Fruit fly (Drosophila melanogaster) whole organism, embryonic: Measurements from ENCODE around the gene CG33306.

Experiments
- ATbp ChIP-seq: fragments of 200-800 bp; sonication (Bioruptor generic); optimal IDR thresholded peaks from 2 replicates; lab custom pipeline; 2017; ENCODE audit warnings: missing biosample characterization, mild to moderate bottlenecking, missing genetic modification characterization, missing genetic modification reagents
- Abd-B ChIP-seq: fragments of 200-800 bp; sonication (Bioruptor generic); optimal IDR thresholded peaks from 2 replicates; lab custom pipeline; 2018; ENCODE audit warnings: missing biosample characterization, mild to moderate bottlenecking, missing genetic modification characterization, moderate library complexity
- Bgb ChIP-seq: fragments of 200-800 bp; sonication (Bioruptor generic); IDR thresholded peaks from 2 replicates; pipeline ENCODE4 v1.3.6; 2022; ENCODE audit warnings: missing biosample characterization, missing genetic modification characterization; ENCODE audit not compliant: partially characterized antibody
- BtbVII ChIP-seq: fragments of 200-800 bp; sonication (Bioruptor generic); optimal IDR thresholded peaks from 3 replicates; lab custom pipeline; 2017; ENCODE audit warnings: missing biosample characterization, mild to moderate bottlenecking, missing genetic modification characterization
- CG10209 ChIP-seq: fragments of 200-800 bp; sonication (Bioruptor generic); optimal IDR thresholded peaks from 3 replicates; lab custom pipeline; 2017; ENCODE audit warnings: missing biosample characterization, mild to moderate bottlenecking, missing genetic modification characterization, missing genetic modification reagents
- CG11093 ChIP-seq: fragments of 200-800 bp; sonication (Bioruptor generic); IDR thresholded peaks from 3 replicates; pipeline ENCODE4 v1.3.6; 2022; ENCODE audit warnings: missing biosample characterization, missing genetic modification characterization
- CG12104 ChIP-seq: fragments of 200-800 bp; sonication (Bioruptor generic); optimal IDR thresholded peaks from 3 replicates; lab custom pipeline; 2016; ENCODE audit warnings: missing biosample characterization, missing genetic modification characterization
- CG14710 ChIP-seq: fragments of 200-800 bp; sonication (Bioruptor generic); optimal IDR thresholded peaks from 3 replicates; lab custom pipeline; 2019; ENCODE audit warnings: missing biosample characterization, mild to moderate bottlenecking, missing genetic modification characterization, moderate library complexity
- CG1529 ChIP-seq: fragments of 200-800 bp; sonication (Bioruptor generic); optimal IDR thresholded peaks from 3 replicates; lab custom pipeline; 2018; ENCODE audit warnings: missing biosample characterization, missing genetic modification characterization
- CG15514 ChIP-seq: fragments of 200-800 bp; sonication (Bioruptor generic); optimal IDR thresholded peaks from 3 replicates; lab custom pipeline; 2017; ENCODE audit warnings: missing biosample characterization, missing genetic modification characterization, mild to moderate bottlenecking, moderate library complexity, missing genetic modification reagents
- CG2120 ChIP-seq: fragments of 200-800 bp; sonication (Bioruptor generic); optimal IDR thresholded peaks from 3 replicates; lab custom pipeline; 2016; ENCODE audit warnings: missing biosample characterization, missing genetic modification characterization
- CG34422 ChIP-seq: fragments of 200-800 bp; sonication (Bioruptor generic); IDR thresholded peaks from 3 replicates; pipeline ENCODE4 v1.3.6; 2022; ENCODE audit warnings: missing biosample characterization, missing genetic modification characterization
- CG8924 ChIP-seq: fragments of 200-800 bp; optimal IDR thresholded peaks from 3 replicates; lab custom pipeline; 2019; ENCODE audit warnings: missing biosample characterization, mild to moderate bottlenecking, missing genetic modification characterization, moderate library complexity
- CG8944 ChIP-seq: fragments of 200-800 bp; sonication (Bioruptor generic); optimal IDR thresholded peaks from 3 replicates; lab custom pipeline; 2016; ENCODE audit warnings: missing biosample characterization, missing genetic modification characterization
- Chrac-16 ChIP-seq: fragments of 200-800 bp; sonication (Bioruptor generic); optimal IDR thresholded peaks from 3 replicates; lab custom pipeline; 2016; ENCODE audit warnings: missing biosample characterization, missing genetic modification characterization
- Dll ChIP-seq: fragments of 200-800 bp; sonication (Bioruptor generic); IDR thresholded peaks from 4 replicates; pipeline ENCODE4 v1.3.6; 2022; ENCODE audit warnings: missing biosample characterization, missing genetic modification characterization; ENCODE audit not compliant: partially characterized antibody
- Dp ChIP-seq: fragments of 200-800 bp; sonication (Bioruptor generic); optimal IDR thresholded peaks from 2 replicates; lab custom pipeline; 2018; ENCODE audit warnings: missing biosample characterization, mild to moderate bottlenecking, missing genetic modification characterization, moderate library complexity
- Fer1 ChIP-seq: fragments of 200-800 bp; sonication (Bioruptor generic); optimal IDR thresholded peaks from 2 replicates; lab custom pipeline; 2017; ENCODE audit warnings: missing biosample characterization, mild to moderate bottlenecking, missing genetic modification characterization
- Jarid2 ChIP-seq: fragments of 200-800 bp; sonication (Bioruptor generic); optimal IDR thresholded peaks from 3 replicates; lab custom pipeline; 2017; ENCODE audit warnings: mild to moderate bottlenecking, missing biosample characterization, missing genetic modification reagents, missing genetic modification characterization
- MBD-R2 ChIP-seq: fragments of 200-800 bp; sonication (Bioruptor generic); IDR thresholded peaks from 2 replicates; pipeline ENCODE4 v1.3.6; 2022; ENCODE audit warnings: missing biosample characterization, missing genetic modification characterization
- NC2β ChIP-seq: fragments of 200-800 bp; sonication (Bioruptor generic); optimal IDR thresholded peaks from 2 replicates; lab custom pipeline; 2016; ENCODE audit warnings: missing biosample characterization, missing genetic modification characterization
- Oaz ChIP-seq: fragments of 200-800 bp; sonication (Bioruptor generic); IDR thresholded peaks from 2 replicates; pipeline ENCODE4 v1.3.6; 2022; ENCODE audit warnings: missing biosample characterization, missing genetic modification characterization
- PHDP ChIP-seq: fragments of 200-800 bp; sonication (Bioruptor generic); optimal IDR thresholded peaks from 3 replicates; lab custom pipeline; 2018; ENCODE audit warnings: missing biosample characterization, mild to moderate bottlenecking, missing genetic modification characterization, moderate library complexity
- Rfx ChIP-seq: fragments of 200-800 bp; sonication (Bioruptor generic); IDR thresholded peaks from 2 replicates; pipeline ENCODE4 v1.3.6; 2022; ENCODE audit warnings: missing biosample characterization, missing genetic modification characterization
- Scr ChIP-seq: fragments of 200-800 bp; sonication (Bioruptor generic); IDR thresholded peaks from 2 replicates; pipeline ENCODE4 v1.3.6; 2022; ENCODE audit warnings: missing biosample characterization, missing genetic modification characterization; ENCODE audit not compliant: partially characterized antibody
- Sin3A ChIP-seq: fragments of >200 bp; optimal IDR thresholded peaks from 2 replicates; lab custom pipeline; 2018
- Sox100B ChIP-seq: fragments of 200-800 bp; sonication (Bioruptor generic); optimal IDR thresholded peaks from 3 replicates; lab custom pipeline; 2018; ENCODE audit warnings: missing biosample characterization, mild to moderate bottlenecking, missing genetic modification characterization
- Stat92E ChIP-seq, 3 experiments: fragments of >200 bp in 2 of 3; fragments of 200-800 bp in 1 of 3; sonication (Bioruptor generic) in 1 of 3; optimal IDR thresholded peaks; 2 replicates each; lab custom pipeline; 2017 to 2019; ENCODE audit warnings: missing biosample characterization in 3 of 3, missing genetic modification characterization in 3 of 3, mild to moderate bottlenecking in 1 of 3, moderate library complexity in 1 of 3
- TFAM ChIP-seq: fragments of 200-800 bp; sonication (Bioruptor generic); optimal IDR thresholded peaks from 2 replicates; lab custom pipeline; 2017; ENCODE audit warnings: missing biosample characterization, missing genetic modification characterization, inconsistent platforms
- amos ChIP-seq: fragments of 200-800 bp; sonication (Bioruptor generic); IDR thresholded peaks from 2 replicates; pipeline ENCODE4 v1.3.6; 2022; ENCODE audit warnings: missing biosample characterization, missing genetic modification characterization; ENCODE audit not compliant: partially characterized antibody
- ato ChIP-seq: fragments of 200-800 bp; sonication (Bioruptor generic); IDR thresholded peaks from 2 replicates; pipeline ENCODE4 v1.3.6; 2022; ENCODE audit warnings: missing biosample characterization, missing genetic modification characterization; ENCODE audit not compliant: partially characterized antibody
- fd96Cb ChIP-seq: fragments of 200-800 bp; sonication (Bioruptor generic); optimal IDR thresholded peaks from 2 replicates; lab custom pipeline; 2018; ENCODE audit warnings: missing biosample characterization, mild to moderate bottlenecking, missing genetic modification characterization, moderate library complexity
- hbn ChIP-seq: fragments of 200-800 bp; sonication (Bioruptor generic); IDR thresholded peaks from 2 replicates; pipeline ENCODE4 v1.3.6; 2022; ENCODE audit warnings: missing biosample characterization, missing genetic modification characterization; ENCODE audit not compliant: partially characterized antibody
- inv ChIP-seq: fragments of 200-800 bp; sonication (Bioruptor generic); IDR thresholded peaks from 2 replicates; pipeline ENCODE4 v1.3.6; 2022; ENCODE audit warnings: missing biosample characterization, missing genetic modification characterization; ENCODE audit not compliant: partially characterized antibody
- knrl ChIP-seq: fragments of 200-800 bp; sonication (Bioruptor generic); IDR thresholded peaks from 3 replicates; pipeline ENCODE4 v1.3.6; 2022; ENCODE audit warnings: missing biosample characterization, missing genetic modification characterization; ENCODE audit not compliant: partially characterized antibody
- lola ChIP-seq, 3 experiments: fragments of >200 bp in 2 of 3; fragments of 200-800 bp in 1 of 3; sonication (Bioruptor generic) in 1 of 3; optimal IDR thresholded peaks; 2 replicates each; lab custom pipeline; 2017 to 2019; ENCODE audit warnings: missing biosample characterization in 3 of 3, missing genetic modification characterization in 3 of 3, mild to moderate bottlenecking in 1 of 3, moderate library complexity in 1 of 3
- mld ChIP-seq: fragments of 200-800 bp; sonication (Bioruptor generic); IDR thresholded peaks from 3 replicates; pipeline ENCODE4 v1.3.6; 2022; ENCODE audit warnings: missing biosample characterization, missing genetic modification characterization; ENCODE audit not compliant: partially characterized antibody
- nmo ChIP-seq: fragments of 200-800 bp; sonication (Bioruptor generic); optimal IDR thresholded peaks from 2 replicates; lab custom pipeline; 2018; ENCODE audit warnings: missing biosample characterization, mild to moderate bottlenecking, missing genetic modification characterization, moderate library complexity
- odd ChIP-seq: fragments of 200-800 bp; sonication (Bioruptor generic); optimal IDR thresholded peaks from 2 replicates; lab custom pipeline; 2017; ENCODE audit warnings: missing biosample characterization, mild to moderate bottlenecking, missing genetic modification characterization
- peb ChIP-seq: fragments of 200-800 bp; sonication (Bioruptor generic); IDR thresholded peaks from 2 replicates; pipeline ENCODE4 v1.3.6; 2022; ENCODE audit warnings: missing biosample characterization, missing genetic modification characterization
- phol ChIP-seq: fragments of 200-800 bp; sonication (Bioruptor generic); optimal IDR thresholded peaks from 3 replicates; lab custom pipeline; 2018; ENCODE audit warnings: missing biosample characterization, mild to moderate bottlenecking, missing genetic modification characterization, moderate library complexity
- pum ChIP-seq: fragments of 200-800 bp; sonication (Bioruptor generic); optimal IDR thresholded peaks from 2 replicates; lab custom pipeline; 2016; ENCODE audit warnings: missing biosample characterization, missing genetic modification characterization
- sc ChIP-seq, 3 experiments: fragments of >200 bp in 2 of 3; fragments of 200-800 bp in 1 of 3; sonication (Bioruptor generic) in 1 of 3; optimal IDR thresholded peaks; 2 replicates in 2 of 3; 3 replicates in 1 of 3; lab custom pipeline; 2017; ENCODE audit warnings: mild to moderate bottlenecking in 1 of 3, missing biosample characterization in 1 of 3, missing genetic modification characterization in 1 of 3, missing genetic modification reagents in 1 of 3
- schlank ChIP-seq: fragments of 200-800 bp; sonication (Bioruptor generic); optimal IDR thresholded peaks from 2 replicates; lab custom pipeline; 2018; ENCODE audit warnings: missing biosample characterization, mild to moderate bottlenecking, missing genetic modification characterization
- sug ChIP-seq: fragments of 200-800 bp; optimal IDR thresholded peaks from 2 replicates; lab custom pipeline; 2019; ENCODE audit warnings: missing biosample characterization, mild to moderate bottlenecking, missing genetic modification characterization, moderate library complexity
- tio ChIP-seq: fragments of 200-800 bp; sonication (Bioruptor generic); optimal IDR thresholded peaks from 2 replicates; lab custom pipeline; 2017; ENCODE audit warnings: missing biosample characterization, missing genetic modification characterization, inconsistent platforms
- trem ChIP-seq: fragments of 200-800 bp; optimal IDR thresholded peaks from 3 replicates; lab custom pipeline; 2019; ENCODE audit warnings: missing biosample characterization, mild to moderate bottlenecking, missing genetic modification characterization, moderate library complexity
- unc-4 ChIP-seq: fragments of 200-800 bp; sonication (Bioruptor generic); IDR thresholded peaks from 2 replicates; pipeline ENCODE4 v1.3.6; 2022; ENCODE audit warnings: missing biosample characterization, missing genetic modification characterization; ENCODE audit not compliant: partially characterized antibody
- wor ChIP-seq: fragments of 200-800 bp; sonication (Bioruptor generic); IDR thresholded peaks from 2 replicates; pipeline ENCODE4 v1.3.6; 2022; ENCODE audit warnings: missing biosample characterization, missing genetic modification characterization

Gene CG33306

DNA sequence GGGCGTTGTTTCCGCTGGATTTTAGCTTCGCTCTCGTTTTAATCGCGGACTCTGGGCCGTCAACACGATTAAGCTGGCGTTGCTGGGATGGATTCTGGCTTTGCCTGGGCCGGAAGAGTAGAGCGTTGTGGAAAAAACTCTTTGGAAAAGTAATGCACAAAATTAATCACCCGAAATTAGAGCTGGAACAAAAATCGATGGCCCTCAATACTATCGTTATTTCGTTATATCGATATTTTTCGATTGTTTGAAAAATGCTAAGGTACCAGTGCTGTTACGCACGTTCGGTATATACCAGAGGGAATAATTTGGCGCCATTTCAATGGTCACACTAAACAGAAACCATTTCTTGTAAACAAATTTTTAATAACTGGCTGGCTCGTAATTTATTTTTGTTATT lies 14.0 kb downstream of the CG33306 start, which contains the start of the genes Arpc1 and Orc5 (continued):
- TF ChIP-seq sc (optimal IDR thresholded peaks at IDR 0.05; lab: Kevin White, UChicago) (no peak), sc (GFP tag; optimal IDR thresholded peaks at IDR 0.05; lab: Kevin White, UChicago) (no peak), BtbVII (GFP tag; lab: Kevin White, UChicago) (no peak), CG34422 (GFP tag; lab: Robert Waterston, UW) (peak; percentile 29; the same call in 1 of the 3 replicates), fd96Cb (no peak), Sin3A (peak; percentile 58), pum (GFP tag; lab: Kevin White, UChicago) (no peak), PHDP (no peak), trem (tag; lab: Kevin White, UChicago) (peak; percentile 76), ATbp (GFP tag; lab: Kevin White, UChicago) (no peak), wor (GFP tag; lab: Robert Waterston, UW) (no peak), TFAM (GFP tag; lab: Kevin White, UChicago) (no peak), schlank (tag; lab: Kevin White, UChicago) (no peak), Abd-B (GFP tag; lab: Kevin White, UChicago) (peak; percentile 17), mld (GFP tag; lab: Robert Waterston, UW) (peak; percentile 81; the same call in 1 of the 3 replicates), CG10209 (no peak), inv (GFP tag; lab: Robert Waterston, UW) (peak; percentile 80; the same call in 1 of the 2 replicates), Rfx (no peak), nmo (peak; percentile 52), ato (GFP tag; lab: Robert Waterston, UW) (peak; percentile 81), CG1529 (GFP tag; lab: Kevin White, UChicago) (no peak), MBD-R2 (GFP tag; lab: Robert Waterston, UW) (peak; percentile 90), CG14710 (tag; lab: Kevin White, UChicago) (peak; percentile 63), knrl (GFP tag; lab: Robert Waterston, UW) (peak; percentile 88), Bgb (GFP tag; lab: Robert Waterston, UW) (peak; percentile 87), CG11093 (GFP tag; lab: Robert Waterston, UW) (no peak), CG15514 (GFP tag; lab: Kevin White, UChicago) (peak; percentile 51), Oaz (GFP tag; lab: Robert Waterston, UW) (no peak), Dp (GFP tag; lab: Kevin White, UChicago) (peak; percentile 88), Sox100B (GFP tag; lab: Kevin White, UChicago) (no peak), peb (GFP tag; lab: Robert Waterston, UW) (no peak), phol (tag; lab: Kevin White, UChicago) (peak; percentile 56), sug (no peak), NC2β (no peak), odd (GFP tag; lab: Kevin White, UChicago) (no peak), Fer1 (no peak), CG8944 (GFP tag; lab: Kevin White, UChicago) (no peak), CG2120 (GFP tag; lab: Kevin White, UChicago) (no peak), CG12104 (GFP tag; lab: Kevin White, UChicago) (no peak), Stat92E (GFP tag; optimal IDR thresholded peaks at IDR 0.05; lab: Kevin White, UChicago) (no peak), amos (GFP tag; lab: Robert Waterston, UW) (peak; percentile 94), Scr (GFP tag; lab: Robert Waterston, UW) (peak; percentile 86), Dll (GFP tag; lab: Robert Waterston, UW) (peak; percentile 88), CG8924 (peak; percentile 1), tio (GFP tag; lab: Kevin White, UChicago) (no peak), Jarid2 (GFP tag; lab: Kevin White, UChicago) (no peak), unc-4 (GFP tag; lab: Robert Waterston, UW) (peak; percentile 96), Chrac-16 (GFP tag; lab: Kevin White, UChicago) (no peak), hbn (peak; percentile 92), lola (GFP tag; optimal IDR thresholded peaks at IDR 0.05; lab: Kevin White, UChicago) (no peak)
